Worm (Caenorhabditis elegans) whole organism, L3 larva: ENCODE data around the gene T13G4.1.

Source experiments
- ZK546.5 ChIP-seq: sonication (generic microtip); optimal IDR thresholded peaks from 2 replicates; lab custom pipeline; 2017; ENCODE audit warnings: missing biosample characterization, missing genetic modification characterization
- aly-2 ChIP-seq: fragments of 150-350 bp; optimal IDR thresholded peaks from 2 replicates; lab custom pipeline; 2014; ENCODE audit warnings: missing biosample characterization, missing genetic modification characterization
- ama-1 ChIP-seq: fragments of 150-350 bp; optimal IDR thresholded peaks from 2 replicates; lab custom pipeline; 2018
- ceh-28 ChIP-seq: fragments of 150-350 bp; optimal IDR thresholded peaks from 2 replicates; lab custom pipeline; 2014; ENCODE audit warnings: missing biosample characterization, missing genetic modification reagents, missing genetic modification characterization
- ceh-82 ChIP-seq: fragments of 150-350 bp; optimal IDR thresholded peaks from 2 replicates; lab custom pipeline; 2014; ENCODE audit warnings: missing biosample characterization, missing genetic modification characterization
- ceh-9 ChIP-seq: sonication (generic microtip); optimal IDR thresholded peaks from 2 replicates; lab custom pipeline; 2018; ENCODE audit warnings: missing biosample characterization, missing genetic modification characterization
- daf-12 ChIP-seq: fragments of 150-350 bp; optimal IDR thresholded peaks from 2 replicates; lab custom pipeline; 2014; ENCODE audit warnings: missing biosample characterization, missing genetic modification reagents, missing genetic modification characterization
- egl-27 ChIP-seq: sonication (generic microtip); optimal IDR thresholded peaks from 4 replicates; lab custom pipeline; 2017; ENCODE audit warnings: missing biosample characterization, missing genetic modification reagents, missing genetic modification characterization
- egl-5 ChIP-seq: fragments of 150-350 bp; optimal IDR thresholded peaks from 2 replicates; lab custom pipeline; 2017; ENCODE audit warnings: missing biosample characterization, missing genetic modification reagents, missing genetic modification characterization, inconsistent platforms
- elt-1 ChIP-seq: fragments of 150-350 bp; optimal IDR thresholded peaks from 2 replicates; lab custom pipeline; 2014; ENCODE audit warnings: missing biosample characterization, missing genetic modification characterization
- elt-2 ChIP-seq: sonication (generic microtip); optimal IDR thresholded peaks from 2 replicates; lab custom pipeline; 2016; ENCODE audit warnings: missing genetic modification reagents, mild to moderate bottlenecking, missing genetic modification characterization, missing compliant biosample characterization
- elt-3 ChIP-seq, 3 experiments: fragments of 150-350 bp in 1 of 3; sonication (generic microtip) in 2 of 3; optimal IDR thresholded peaks; 2 replicates in 2 of 3; 4 replicates in 1 of 3; lab custom pipeline; 2014 to 2017; ENCODE audit warnings: missing biosample characterization in 3 of 3, missing genetic modification characterization in 3 of 3
- fkh-10 ChIP-seq: sonication (generic microtip); optimal IDR thresholded peaks from 2 replicates; lab custom pipeline; 2017; ENCODE audit warnings: missing biosample characterization, missing genetic modification reagents, missing genetic modification characterization
- fos-1 ChIP-seq: fragments of 150-350 bp; optimal IDR thresholded peaks from 2 replicates; lab custom pipeline; 2014; ENCODE audit warnings: missing biosample characterization, missing genetic modification characterization
- jun-1 ChIP-seq: fragments of 150-350 bp; optimal IDR thresholded peaks from 2 replicates; lab custom pipeline; 2014; ENCODE audit warnings: missing biosample characterization, missing genetic modification reagents, missing genetic modification characterization
- lin-15B ChIP-seq: fragments of 150-350 bp; optimal IDR thresholded peaks from 2 replicates; lab custom pipeline; 2014; ENCODE audit warnings: missing biosample characterization, missing genetic modification characterization
- lin-39 ChIP-seq: fragments of 150-350 bp; optimal IDR thresholded peaks from 2 replicates; lab custom pipeline; 2018; ENCODE audit warnings: missing biosample characterization, missing genetic modification reagents, missing genetic modification characterization
- lsy-12 ChIP-seq: sonication (generic microtip); optimal IDR thresholded peaks from 2 replicates; lab custom pipeline; 2016; ENCODE audit warnings: mild to moderate bottlenecking, missing genetic modification characterization, missing compliant biosample characterization
- mdl-1 ChIP-seq: fragments of 150-350 bp; optimal IDR thresholded peaks from 2 replicates; lab custom pipeline; 2014; ENCODE audit warnings: missing biosample characterization, missing genetic modification characterization
- mml-1 ChIP-seq: fragments of 150-350 bp; sonication (generic microtip); optimal IDR thresholded peaks from 3 replicates; lab custom pipeline; 2014; ENCODE audit warnings: missing biosample characterization, missing genetic modification characterization
- nfya-1 ChIP-seq: sonication (generic microtip); optimal IDR thresholded peaks from 2 replicates; lab custom pipeline; 2017; ENCODE audit warnings: missing genetic modification characterization, mild to moderate bottlenecking, missing compliant biosample characterization, antibody characterized with exemption, moderate library complexity; ENCODE audit not compliant: insufficient read depth
- nhr-12 ChIP-seq: fragments of 150-350 bp; optimal IDR thresholded peaks from 2 replicates; lab custom pipeline; 2014; ENCODE audit warnings: missing biosample characterization, missing genetic modification characterization
- nhr-237 ChIP-seq: fragments of 150-350 bp; optimal IDR thresholded peaks from 2 replicates; lab custom pipeline; 2014; ENCODE audit warnings: missing biosample characterization, missing genetic modification characterization
- nhr-25 ChIP-seq: sonication (generic microtip); optimal IDR thresholded peaks from 2 replicates; lab custom pipeline; 2017; ENCODE audit warnings: missing biosample characterization, missing genetic modification characterization
- nhr-28 ChIP-seq: fragments of 150-350 bp; optimal IDR thresholded peaks from 2 replicates; lab custom pipeline; 2014; ENCODE audit warnings: missing biosample characterization, missing genetic modification characterization
- nhr-43 ChIP-seq: sonication (generic microtip); optimal IDR thresholded peaks from 2 replicates; lab custom pipeline; 2016; ENCODE audit warnings: mild to moderate bottlenecking, missing genetic modification characterization, missing compliant biosample characterization; ENCODE audit not compliant: poor library complexity, severe bottlenecking
- nhr-67 ChIP-seq: fragments of 150-350 bp; optimal IDR thresholded peaks from 2 replicates; lab custom pipeline; 2014; ENCODE audit warnings: missing biosample characterization, missing genetic modification characterization
- nhr-76 ChIP-seq: fragments of 150-350 bp; sonication (generic microtip); optimal IDR thresholded peaks from 5 replicates; lab custom pipeline; 2014; ENCODE audit warnings: missing biosample characterization, missing genetic modification characterization
- nhr-77 ChIP-seq: fragments of 150-350 bp; optimal IDR thresholded peaks from 2 replicates; lab custom pipeline; 2014; ENCODE audit warnings: missing biosample characterization, missing genetic modification characterization
- pha-4 ChIP-seq: fragments of 150-350 bp; optimal IDR thresholded peaks from 2 replicates; lab custom pipeline; 2014; ENCODE audit warnings: missing biosample characterization, missing genetic modification reagents, missing genetic modification characterization
- pqm-1 ChIP-seq: fragments of 150-350 bp; optimal IDR thresholded peaks from 2 replicates; lab custom pipeline; 2017; ENCODE audit warnings: missing biosample characterization, missing genetic modification characterization, inconsistent platforms
- sea-2 ChIP-seq: fragments of 150-350 bp; sonication (generic microtip); optimal IDR thresholded peaks from 4 replicates; lab custom pipeline; 2014; ENCODE audit warnings: missing biosample characterization, missing genetic modification reagents, missing genetic modification characterization
- snpc-4 ChIP-seq: fragments of 150-350 bp; optimal IDR thresholded peaks from 2 replicates; lab custom pipeline; 2014; ENCODE audit warnings: missing biosample characterization, missing genetic modification characterization
- tbx-2 ChIP-seq: sonication (generic microtip); optimal IDR thresholded peaks from 2 replicates; lab custom pipeline; 2016; ENCODE audit warnings: mild to moderate bottlenecking, missing genetic modification characterization, missing compliant biosample characterization
- unc-39 ChIP-seq: sonication (generic microtip); optimal IDR thresholded peaks from 4 replicates; lab custom pipeline; 2017; ENCODE audit warnings: missing biosample characterization, missing genetic modification characterization
- unc-62 ChIP-seq: fragments of 150-350 bp; sonication (generic microtip); optimal IDR thresholded peaks from 4 replicates; lab custom pipeline; 2014; ENCODE audit warnings: missing biosample characterization, missing genetic modification reagents, missing genetic modification characterization
- ztf-11 ChIP-seq: fragments of 150-350 bp; optimal IDR thresholded peaks from 2 replicates; lab custom pipeline; 2014; ENCODE audit warnings: missing biosample characterization, missing genetic modification characterization

The T13G4.1 gene

DNA sequence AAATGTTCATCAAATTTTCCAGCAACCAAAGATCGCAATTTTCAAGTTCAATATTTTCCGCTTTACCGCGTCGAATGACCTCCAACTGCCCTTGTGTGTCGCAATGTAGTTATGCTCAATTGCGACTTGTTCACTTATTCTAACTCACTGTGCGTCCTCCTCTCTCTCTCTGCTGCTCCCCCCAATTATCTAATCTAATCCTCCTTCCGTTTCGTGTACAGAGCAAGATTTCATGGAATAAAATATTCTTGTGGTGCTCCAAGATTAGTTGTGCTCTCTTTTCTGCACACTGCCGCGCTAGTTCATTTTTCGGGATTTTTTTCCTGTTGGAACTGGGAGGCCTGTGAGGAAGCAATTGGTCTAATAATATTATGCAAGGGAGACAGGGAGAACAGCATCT lies 9.0 kb upstream of the T13G4.1 start:
- TF ChIP-seq lin-15B (tag; lab: Kevin White, UChicago) (no peak), jun-1 (tag; lab: Kevin White, UChicago) (no peak), unc-39 (no peak), fkh-10 (GFP tag; lab: Kevin White, UChicago) (no peak), elt-3 (tag; optimal IDR thresholded peaks at IDR 0.05; lab: Kevin White, UChicago) (no peak), elt-2 (tag; lab: Kevin White, UChicago) (no peak), mdl-1 (tag; lab: Kevin White, UChicago) (no peak), elt-1 (no peak), ama-1 (lab: Kevin White, UChicago) (no peak), nhr-28 (no peak), pqm-1 (tag; lab: Kevin White, UChicago) (no peak), nhr-76 (no peak), nhr-77 (tag; lab: Kevin White, UChicago) (no peak), nfya-1 (tag; lab: Kevin White, UChicago) (no peak), ceh-9 (tag; lab: Kevin White, UChicago) (no peak), fos-1 (tag; lab: Kevin White, UChicago) (no peak), lsy-12 (tag; lab: Kevin White, UChicago) (no peak), ceh-82 (tag; lab: Kevin White, UChicago) (no peak), aly-2 (tag; lab: Kevin White, UChicago) (no peak), daf-12 (tag; lab: Kevin White, UChicago) (no peak)
- TF ChIP-seq, all 47 proteins: peak for 0

- TF ChIP-seq fkh-10 (GFP tag; lab: Kevin White, UChicago) (peak; percentile 57), nfya-1 (tag; lab: Kevin White, UChicago) (peak; percentile 17), lin-39 (tag; lab: Kevin White, UChicago) (no peak), ZK546.5 (tag; lab: Kevin White, UChicago) (no peak), pha-4 (tag; lab: Kevin White, UChicago) (no peak), aly-2 (tag; lab: Kevin White, UChicago) (no peak), tbx-2 (tag; lab: Kevin White, UChicago) (no peak), nhr-237 (tag; lab: Kevin White, UChicago) (no peak)
Measured at ce11 chrX:1185474-1185873, 7.5 kb upstream of the T13G4.1 start.

ce11 chrX:1191582-1191981 lies 1.4 kb upstream of the T13G4.1 start, which contains the start of gene T13G4.4:
TSS of gene T13G4.4 (minus strand) at chrX:1191678.
- TF ChIP-seq elt-1: no peak
- no peak for TF ChIP-seq daf-12 (tag; lab: Kevin White, UChicago)
- no peak for TF ChIP-seq aly-2 (tag; lab: Kevin White, UChicago)
- peak; percentile 37 for TF ChIP-seq nhr-25

ce11 chrX:1202638-1203037 lies 9.7 kb downstream of the T13G4.1 start:
- TF ChIP-seq elt-3 (tag; optimal IDR thresholded peaks at IDR 0.05; lab: Kevin White, UChicago) (no peak), mml-1 (tag; lab: Kevin White, UChicago) (no peak), ztf-11 (tag; lab: Kevin White, UChicago) (no peak), ceh-28 (no peak), ama-1 (lab: Kevin White, UChicago) (no peak), nhr-12 (tag; lab: Kevin White, UChicago) (no peak), nhr-43 (tag; lab: Kevin White, UChicago) (no peak), elt-1 (no peak), unc-62 (GFP tag; lab: Kevin White, UChicago) (no peak), egl-27 (no peak), snpc-4 (no peak), sea-2 (no peak), unc-39 (no peak), jun-1 (tag; lab: Kevin White, UChicago) (no peak), egl-5 (no peak), fkh-10 (GFP tag; lab: Kevin White, UChicago) (no peak), nhr-67 (no peak), pha-4 (tag; lab: Kevin White, UChicago) (no peak), nfya-1 (tag; lab: Kevin White, UChicago) (no peak)
